Fruit fly (Drosophila melanogaster): ENCODE results near the gene eater.
A peak's percentile ranks its signal among the peaks of the same experiment; 100 is the strongest.

eater gene

DNA sequence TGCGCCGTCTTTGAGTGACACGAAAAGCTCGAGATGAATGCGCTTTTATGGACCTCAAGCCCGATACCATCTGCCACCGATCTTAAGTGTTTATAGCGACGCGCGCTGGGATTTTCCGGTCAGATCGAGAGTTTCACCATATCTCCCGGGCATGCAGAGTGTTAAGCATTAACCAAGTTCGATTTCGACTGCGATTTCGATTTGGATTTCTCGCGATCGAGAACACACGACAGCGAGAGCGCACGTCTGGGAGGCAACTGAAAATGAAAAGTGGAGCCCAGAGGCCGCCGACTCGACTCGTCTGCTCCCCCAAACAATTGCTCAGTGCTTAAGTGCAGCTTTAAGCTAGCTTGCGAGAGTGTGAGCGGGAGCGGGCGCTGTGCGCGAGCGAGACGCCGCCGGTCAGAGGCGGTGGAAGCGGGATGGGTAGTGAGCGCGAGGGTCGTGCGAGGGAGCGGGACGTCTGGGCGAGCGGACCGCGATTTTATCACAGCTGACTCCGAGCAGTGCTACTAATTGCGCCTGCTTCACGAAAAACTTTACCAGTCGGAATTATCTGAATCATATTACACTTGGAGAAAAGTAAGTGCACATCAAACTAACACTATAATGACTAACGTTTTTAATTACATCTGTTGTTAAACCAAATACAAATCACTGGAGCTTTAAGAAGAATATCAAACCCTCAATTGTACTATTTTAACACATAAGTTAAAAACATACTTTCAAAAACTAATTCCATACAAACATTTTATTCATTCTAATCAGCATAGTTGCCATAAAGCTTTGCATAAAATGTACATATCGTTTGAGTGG is 29.5 kb downstream of the eater start, which contains the start of gene spz (continued):
- peak; percentile 74 for TF ChIP-seq CG8478 (optimal IDR thresholded peaks at IDR 0.05)
- TF ChIP-seq CG6813 (GFP tag; optimal IDR thresholded peaks at IDR 0.05), result no peak
- no peak for TF ChIP-seq Side (GFP tag; optimal IDR thresholded peaks at IDR 0.05)
- no peak for TF ChIP-seq bab2 (GFP tag; optimal IDR thresholded peaks at IDR 0.05)
- no peak for TF ChIP-seq sna (GFP tag; IDR thresholded peaks at IDR 0.05; ENCODE audit: partially characterized antibody)
- TF ChIP-seq CG13287 (GFP tag; IDR thresholded peaks at IDR 0.05; ENCODE audit: partially characterized antibody), result peak; percentile 46; the same call in 1 of the 2 replicates
- TF ChIP-seq CG12104 (GFP tag; optimal IDR thresholded peaks at IDR 0.05), result no peak
- TF ChIP-seq CG9876 (GFP tag; optimal IDR thresholded peaks at IDR 0.05), result no peak
- TF ChIP-seq hb (GFP tag; IDR thresholded peaks at IDR 0.05; ENCODE audit: partially characterized antibody), result no peak
- TF ChIP-seq CG3281 (GFP tag; optimal IDR thresholded peaks at IDR 0.05), result no peak
- no peak for TF ChIP-seq CG2120 (GFP tag; optimal IDR thresholded peaks at IDR 0.05)
- no peak for TF ChIP-seq CG18011 (GFP tag; optimal IDR thresholded peaks at IDR 0.05)
- TF ChIP-seq CG30403 (GFP tag; optimal IDR thresholded peaks at IDR 0.05), result peak; percentile 39
- TF ChIP-seq tx (GFP tag; optimal IDR thresholded peaks at IDR 0.05), result no peak
- no peak for TF ChIP-seq CG14014 (GFP tag; IDR thresholded peaks at IDR 0.05)
- TF ChIP-seq Fer2 (tag; optimal IDR thresholded peaks at IDR 0.05), result no peak
- no peak for TF ChIP-seq abd-A (tag; optimal IDR thresholded peaks at IDR 0.05)
- TF ChIP-seq onecut (GFP tag; IDR thresholded peaks at IDR 0.05), result no peak
- TF ChIP-seq Ptx1 (GFP tag; IDR thresholded peaks at IDR 0.05), result peak; percentile 40; the same call in 1 of the 2 replicates
- TF ChIP-seq CG8089 (GFP tag; optimal IDR thresholded peaks at IDR 0.05), result no peak
- TF ChIP-seq slou (GFP tag; optimal IDR thresholded peaks at IDR 0.05), result no peak
- TF ChIP-seq CG17328 (GFP tag; IDR thresholded peaks at IDR 0.05), result no peak
- peak; percentile 53 for TF ChIP-seq grn (GFP tag; optimal IDR thresholded peaks at IDR 0.05)
- no peak for TF ChIP-seq Hey (tag; optimal IDR thresholded peaks at IDR 0.05)
- no peak for TF ChIP-seq ro (GFP tag; IDR thresholded peaks at IDR 0.05)
- TF ChIP-seq CG17385 (GFP tag; optimal IDR thresholded peaks at IDR 0.05), result no peak
- no peak for TF ChIP-seq tll (GFP tag; optimal IDR thresholded peaks at IDR 0.05)
- TF ChIP-seq aop (GFP tag; IDR thresholded peaks at IDR 0.05), result no peak
- no peak for TF ChIP-seq CG14667 (GFP tag; IDR thresholded peaks at IDR 0.05)
- TF ChIP-seq esg (GFP tag; conservative IDR thresholded peaks at IDR 0.05), result no peak
- no peak for TF ChIP-seq zf30C (GFP tag; optimal IDR thresholded peaks at IDR 0.05)
- TF ChIP-seq CG13894 (tag; optimal IDR thresholded peaks at IDR 0.05), result peak; percentile 73
- no peak for TF ChIP-seq E2f2 (GFP tag; IDR thresholded peaks at IDR 0.05)
- TF ChIP-seq CG30020 (tag; optimal IDR thresholded peaks at IDR 0.05), result no peak
- peak; percentile 51; the same call in 1 of the 2 replicates for TF ChIP-seq sob (GFP tag; IDR thresholded peaks at IDR 0.05)
- no peak for TF ChIP-seq ase (GFP tag; IDR thresholded peaks at IDR 0.05)
- peak; percentile 21; the same call in 1 of the 2 replicates for TF ChIP-seq amos (GFP tag; IDR thresholded peaks at IDR 0.05; ENCODE audit: partially characterized antibody)
- no peak for TF ChIP-seq lmd (GFP tag; IDR thresholded peaks at IDR 0.05)
- peak; percentile 14; the same call in 1 of the 2 replicates for TF ChIP-seq stc (GFP tag; IDR thresholded peaks at IDR 0.05)
- no peak for TF ChIP-seq maf-S (GFP tag; optimal IDR thresholded peaks at IDR 0.05)
- peak; percentile 24 for TF ChIP-seq CG2678 (tag; optimal IDR thresholded peaks at IDR 0.05)
- no peak for TF ChIP-seq Dip3 (GFP tag; optimal IDR thresholded peaks at IDR 0.05)
- peak; percentile 46 for TF ChIP-seq unpg (GFP tag; optimal IDR thresholded peaks at IDR 0.05)
- TF ChIP-seq CG1792 (GFP tag; optimal IDR thresholded peaks at IDR 0.05), result no peak
- peak; percentile 95 for TF ChIP-seq chinmo (GFP tag; IDR thresholded peaks at IDR 0.05; ENCODE audit: partially characterized antibody)
- peak; percentile 46; the same call in 1 of the 3 replicates for TF ChIP-seq row (GFP tag; IDR thresholded peaks at IDR 0.05)
- no peak for TF ChIP-seq CG12155 (GFP tag; optimal IDR thresholded peaks at IDR 0.05)
- no peak for TF ChIP-seq Sry-β (GFP tag; optimal IDR thresholded peaks at IDR 0.05)
- TF ChIP-seq ewg (GFP tag; optimal IDR thresholded peaks at IDR 0.05), result no peak
- TF ChIP-seq otp (GFP tag; IDR thresholded peaks at IDR 0.05), result no peak
